Worm (Caenorhabditis elegans) whole organism, late embryonic: ENCODE data around the gene ceh-38.

ENCODE experiments used
- ama-1 ChIP-seq: fragments of 150-350 bp; optimal IDR thresholded peaks from 2 replicates; lab custom pipeline; 2014
- ceh-9 ChIP-seq: sonication (generic microtip); optimal IDR thresholded peaks from 2 replicates; lab custom pipeline; 2016; ENCODE audit warnings: mild to moderate bottlenecking, missing genetic modification characterization, inconsistent platforms, missing compliant biosample characterization
- sox-4 ChIP-seq: sonication (generic microtip); optimal IDR thresholded peaks from 2 replicates; lab custom pipeline; 2017; ENCODE audit warnings: mild to moderate bottlenecking, missing genetic modification characterization, inconsistent platforms, missing compliant biosample characterization
- ztf-16 ChIP-seq: sonication (generic microtip); optimal IDR thresholded peaks from 2 replicates; lab custom pipeline; 2017; ENCODE audit warnings: missing genetic modification characterization, missing compliant biosample characterization

- TF ChIP-seq ztf-16 (no peak), ceh-9 (no peak), sox-4 (tag; lab: Kevin White, UChicago) (no peak), ama-1 (no peak)
Observed at ce11 chrII:6995583-6995982, 44.3 kb downstream of the ceh-38 start.
